Worm (Caenorhabditis elegans) whole organism, L4 larva: ENCODE measurements around the gene qns-1.

ENCODE experiments used
- F26F4.8 ChIP-seq: fragments of 200-800 bp; sonication (Bioruptor generic); conservative IDR thresholded peaks from 2 replicates; pipeline ENCODE4 v1.3.6; 2022; ENCODE audit warnings: missing genetic modification characterization, missing compliant biosample characterization
- F44E2.7 ChIP-seq: fragments of 200-800 bp; sonication (Bioruptor generic); IDR thresholded peaks from 2 replicates; pipeline ENCODE4 v2.1.2; 2022; ENCODE audit warnings: missing genetic modification characterization, missing compliant biosample characterization
- Y5F2A.4 ChIP-seq: fragments of 200-800 bp; sonication (Bioruptor generic); optimal IDR thresholded peaks from 2 replicates; lab custom pipeline; 2018; ENCODE audit warnings: mild to moderate bottlenecking, missing genetic modification characterization, missing compliant biosample characterization
- Y75B8A.6 ChIP-seq: fragments of 200-800 bp; sonication (Bioruptor generic); IDR thresholded peaks from 2 replicates; pipeline ENCODE4 v1.3.6; 2022; ENCODE audit warnings: missing genetic modification reagents, missing genetic modification characterization, missing compliant biosample characterization
- ZK337.2 ChIP-seq: fragments of 200-800 bp; sonication (Bioruptor generic); IDR thresholded peaks from 2 replicates; pipeline ENCODE4 v1.3.6; 2022; ENCODE audit warnings: missing genetic modification reagents, missing genetic modification characterization, missing compliant biosample characterization
- ZK546.5 ChIP-seq, 2 experiments: sonication (generic microtip); optimal IDR thresholded peaks; 2 replicates each; lab custom pipeline; 2017; ENCODE audit warnings: missing biosample characterization in 2 of 2, missing genetic modification characterization in 2 of 2
- arid-1 ChIP-seq: fragments of 200-800 bp; sonication (Bioruptor generic); conservative IDR thresholded peaks from 2 replicates; pipeline ENCODE4 v1.3.6; 2022; ENCODE audit warnings: missing genetic modification reagents, missing genetic modification characterization, missing compliant biosample characterization
- attf-4 ChIP-seq: sonication (generic microtip); optimal IDR thresholded peaks from 3 replicates; lab custom pipeline; 2017; ENCODE audit warnings: missing biosample characterization, missing genetic modification characterization
- ceh-32 ChIP-seq: sonication (generic microtip); optimal IDR thresholded peaks from 2 replicates; lab custom pipeline; 2016; ENCODE audit warnings: mild to moderate bottlenecking, missing genetic modification characterization, missing compliant biosample characterization; ENCODE audit not compliant: poor library complexity
- ceh-62 ChIP-seq: sonication (generic microtip); optimal IDR thresholded peaks from 2 replicates; lab custom pipeline; 2017; ENCODE audit warnings: missing biosample characterization, missing genetic modification characterization
- cey-2 ChIP-seq: sonication (generic microtip); optimal IDR thresholded peaks from 3 replicates; lab custom pipeline; 2017; ENCODE audit warnings: missing genetic modification characterization, mild to moderate bottlenecking, missing compliant biosample characterization, antibody characterized with exemption, borderline replicate concordance; ENCODE audit not compliant: insufficient read depth
- ctbp-1 ChIP-seq: fragments of 200-800 bp; sonication (Bioruptor generic); IDR thresholded peaks from 2 replicates; pipeline ENCODE4 v1.3.6; 2022; ENCODE audit warnings: missing genetic modification reagents, missing genetic modification characterization, missing compliant biosample characterization
- daf-16 ChIP-seq, 3 experiments: sonication (generic microtip); optimal IDR thresholded peaks; 2 replicates each; lab custom pipeline; 2016 to 2017; ENCODE audit warnings: missing genetic modification characterization in 3 of 3, missing genetic modification reagents in 3 of 3, mild to moderate bottlenecking in 2 of 3, missing compliant biosample characterization in 2 of 3, missing biosample characterization in 1 of 3, moderate library complexity in 1 of 3
- dmd-6 ChIP-seq: fragments of 200-800 bp; sonication (Bioruptor generic); IDR thresholded peaks from 2 replicates; pipeline ENCODE4 v1.3.6; 2022; ENCODE audit warnings: missing genetic modification reagents, missing genetic modification characterization, missing compliant biosample characterization
- dmd-8 ChIP-seq: fragments of 200-800 bp; sonication (Bioruptor generic); IDR thresholded peaks from 2 replicates; pipeline ENCODE4 v1.3.6; 2022; ENCODE audit warnings: missing genetic modification characterization, missing compliant biosample characterization
- dmd-9 ChIP-seq: fragments of 200-800 bp; sonication (Bioruptor generic); IDR thresholded peaks from 2 replicates; pipeline ENCODE4 v1.3.6; 2022; ENCODE audit warnings: missing genetic modification reagents, missing genetic modification characterization, missing compliant biosample characterization
- dpl-1 ChIP-seq: fragments of 150-350 bp; optimal IDR thresholded peaks from 2 replicates; lab custom pipeline; 2014; ENCODE audit warnings: missing biosample characterization, missing genetic modification reagents, missing genetic modification characterization
- dve-1 ChIP-seq: sonication (generic microtip); optimal IDR thresholded peaks from 2 replicates; lab custom pipeline; 2017; ENCODE audit warnings: antibody characterized with exemption, mild to moderate bottlenecking, missing genetic modification characterization, missing compliant biosample characterization; ENCODE audit not compliant: insufficient read depth
- egl-27 ChIP-seq: sonication (generic microtip); optimal IDR thresholded peaks from 3 replicates; lab custom pipeline; 2017; ENCODE audit warnings: missing biosample characterization, missing genetic modification reagents, missing genetic modification characterization
- fkh-10 ChIP-seq: fragments of 150-350 bp; optimal IDR thresholded peaks from 2 replicates; lab custom pipeline; 2014; ENCODE audit warnings: missing biosample characterization, missing genetic modification reagents, missing genetic modification characterization
- hlh-11 ChIP-seq: fragments of 200-800 bp; sonication (Bioruptor generic); optimal IDR thresholded peaks from 2 replicates; lab custom pipeline; 2018; ENCODE audit warnings: mild to moderate bottlenecking, missing genetic modification characterization, missing compliant biosample characterization
- hmg-1.1 ChIP-seq: fragments of 200-800 bp; sonication (Bioruptor generic); IDR thresholded peaks from 2 replicates; pipeline ENCODE4 v1.3.6; 2022; ENCODE audit warnings: missing genetic modification reagents, missing genetic modification characterization, missing compliant biosample characterization
- lin-1 ChIP-seq: fragments of 200-800 bp; sonication (Bioruptor generic); IDR thresholded peaks from 2 replicates; pipeline ENCODE4 v1.3.6; 2022; ENCODE audit warnings: missing genetic modification reagents, missing genetic modification characterization, missing compliant biosample characterization
- lin-15B ChIP-seq: fragments of 150-350 bp; sonication (generic microtip); optimal IDR thresholded peaks from 3 replicates; lab custom pipeline; 2014; ENCODE audit warnings: missing biosample characterization, missing genetic modification characterization
- lin-38 ChIP-seq: fragments of 200-800 bp; sonication (Bioruptor generic); IDR thresholded peaks from 2 replicates; pipeline ENCODE4 v1.3.6; 2022; ENCODE audit warnings: missing genetic modification reagents, missing genetic modification characterization, missing compliant biosample characterization
- madf-5 ChIP-seq, 2 experiments: fragments of 200-800 bp; sonication (Bioruptor generic); IDR thresholded peaks; 2 replicates each; pipeline ENCODE4 v1.3.6; 2022; ENCODE audit warnings: missing compliant biosample characterization in 2 of 2, missing genetic modification characterization in 2 of 2
- madf-9 ChIP-seq: fragments of 200-800 bp; sonication (Bioruptor generic); conservative IDR thresholded peaks from 2 replicates; pipeline ENCODE4 v1.3.6; 2022; ENCODE audit warnings: missing genetic modification reagents, missing genetic modification characterization, missing compliant biosample characterization
- mdl-1 ChIP-seq, 2 experiments: fragments of 150-350 bp in 1 of 2; sonication (generic microtip) in 1 of 2; optimal IDR thresholded peaks; 2 replicates each; lab custom pipeline; 2014 to 2017; ENCODE audit warnings: missing biosample characterization in 2 of 2, missing genetic modification characterization in 2 of 2
- mep-1 ChIP-seq: fragments of 150-350 bp; sonication (generic microtip); optimal IDR thresholded peaks from 3 replicates; lab custom pipeline; 2014; ENCODE audit warnings: missing biosample characterization, missing genetic modification characterization
- mes-2 ChIP-seq: sonication (generic microtip); optimal IDR thresholded peaks from 2 replicates; lab custom pipeline; 2016; ENCODE audit warnings: missing genotype, mild to moderate bottlenecking, missing genetic modification characterization, missing compliant biosample characterization; ENCODE audit not compliant: poor library complexity, severe bottlenecking
- mxl-3 ChIP-seq: fragments of 200-800 bp; sonication (Bioruptor generic); optimal IDR thresholded peaks from 2 replicates; lab custom pipeline; 2018; ENCODE audit warnings: mild to moderate bottlenecking, missing genetic modification characterization, missing compliant biosample characterization
- nhr-28 ChIP-seq: fragments of 150-350 bp; optimal IDR thresholded peaks from 2 replicates; lab custom pipeline; 2014; ENCODE audit warnings: missing biosample characterization, missing genetic modification characterization
- nhr-6 ChIP-seq: fragments of 150-350 bp; optimal IDR thresholded peaks from 2 replicates; lab custom pipeline; 2014; ENCODE audit warnings: missing biosample characterization, missing genetic modification characterization
- nhr-77 ChIP-seq: fragments of 150-350 bp; optimal IDR thresholded peaks from 2 replicates; lab custom pipeline; 2014; ENCODE audit warnings: missing biosample characterization, missing genetic modification characterization
- pha-4 ChIP-seq, 2 experiments: fragments of 150-350 bp in 1 of 2; fragments of 200-800 bp in 1 of 2; sonication (Bioruptor generic) in 1 of 2; IDR thresholded peaks in 1 of 2; optimal IDR thresholded peaks in 1 of 2; 2 replicates each; pipeline versions ENCODE4 v1.3.6 to Lab custom; 2014 to 2022; ENCODE audit warnings: missing genetic modification characterization in 2 of 2, missing genetic modification reagents in 2 of 2, missing biosample characterization in 1 of 2, missing compliant biosample characterization in 1 of 2
- php-3 ChIP-seq: fragments of 200-800 bp; sonication (Bioruptor generic); IDR thresholded peaks from 2 replicates; pipeline ENCODE4 v1.3.6; 2022; ENCODE audit warnings: missing genetic modification reagents, missing genetic modification characterization, missing compliant biosample characterization
- sdz-12 ChIP-seq: fragments of 200-800 bp; sonication (Bioruptor generic); optimal IDR thresholded peaks from 2 replicates; lab custom pipeline; 2018; ENCODE audit warnings: mild to moderate bottlenecking, missing genetic modification characterization, missing compliant biosample characterization
- tag-97 ChIP-seq: fragments of 200-800 bp; sonication (Bioruptor generic); IDR thresholded peaks from 2 replicates; pipeline ENCODE4 v1.3.6; 2022; ENCODE audit warnings: missing genetic modification characterization, missing compliant biosample characterization
- tra-1 ChIP-seq: fragments of 200-800 bp; sonication (Bioruptor generic); IDR thresholded peaks from 2 replicates; pipeline ENCODE4 v1.3.6; 2022; ENCODE audit warnings: missing genetic modification reagents, missing genetic modification characterization, missing compliant biosample characterization
- unc-130 ChIP-seq: sonication (generic microtip); optimal IDR thresholded peaks from 2 replicates; lab custom pipeline; 2016; ENCODE audit warnings: missing genetic modification reagents, missing genetic modification characterization, missing compliant biosample characterization
- zfp-2 ChIP-seq: sonication (generic microtip); optimal IDR thresholded peaks from 2 replicates; lab custom pipeline; 2016; ENCODE audit warnings: mild to moderate bottlenecking, missing genetic modification characterization, missing compliant biosample characterization
- ztf-7 ChIP-seq: fragments of 150-350 bp; optimal IDR thresholded peaks from 2 replicates; lab custom pipeline; 2014; ENCODE audit warnings: missing biosample characterization, missing genetic modification characterization

Gene qns-1

ce11 chrIV:10242458-10243123 is 23.5 kb upstream of the qns-1 start:
- TF ChIP-seq fkh-10: no peak
- peak; percentile 53 for TF ChIP-seq nhr-28
- TF ChIP-seq dpl-1: peak; percentile 71
- TF ChIP-seq nhr-6: peak; percentile 6
- no peak for TF ChIP-seq ctbp-1 (GFP tag; lab: Robert Waterston, UW)
- 0 out of 2 replicates have a peak, but pooled peaks have one; percentile 5 for TF ChIP-seq hmg-1.1 (GFP tag; lab: Robert Waterston, UW)
- peak; percentile 32 for TF ChIP-seq unc-130 (GFP tag; lab: Kevin White, UChicago)
- no peak for TF ChIP-seq dmd-8 (GFP tag; lab: Robert Waterston, UW)
- TF ChIP-seq mes-2 (tag; lab: Kevin White, UChicago): peak; percentile 83
- no peak for TF ChIP-seq attf-4
- no peak for TF ChIP-seq ceh-32 (tag; lab: Kevin White, UChicago)
- TF ChIP-seq madf-9 (GFP tag; lab: Robert Waterston, UW): 0 out of 2 replicates have a peak, but pooled peaks have one; percentile 21
- TF ChIP-seq, all 104 proteins: peak for 7

- TF ChIP-seq unc-130 (GFP tag; lab: Kevin White, UChicago): no peak
- no peak for TF ChIP-seq sdz-12 (GFP tag; lab: Kevin White, UChicago)
- no peak for TF ChIP-seq cey-2 (tag; lab: Kevin White, UChicago)
- no peak for TF ChIP-seq tra-1
- no peak for TF ChIP-seq hmg-1.1 (GFP tag; lab: Robert Waterston, UW)
- TF ChIP-seq F26F4.8 (GFP tag; lab: Robert Waterston, UW): no peak
- no peak for TF ChIP-seq lin-15B (tag; lab: Kevin White, UChicago)
- TF ChIP-seq lin-38 (GFP tag; lab: Robert Waterston, UW): no peak
- no peak for TF ChIP-seq fkh-10
- no peak for TF ChIP-seq mxl-3 (GFP tag; lab: Kevin White, UChicago)
Observed at ce11 chrIV:10241659-10242058, 22.6 kb upstream of the qns-1 start, which contains the start of gene lipl-7. lipl-7 (minus strand) TSS chrIV:10241823.

- peak; percentile 32 for TF ChIP-seq nhr-77
- no peak for TF ChIP-seq mdl-1 (tag; optimal IDR thresholded peaks at IDR 0.05; lab: Kevin White, UChicago)
- TF ChIP-seq nhr-28: peak; percentile 84
- peak; percentile 88 for TF ChIP-seq php-3 (GFP tag; lab: Robert Waterston, UW)
- TF ChIP-seq ZK546.5 (tag; optimal IDR thresholded peaks at IDR 0.05; lab: Kevin White, UChicago): no peak
- peak; percentile 52 for TF ChIP-seq dve-1
- TF ChIP-seq nhr-6: no peak
- no peak for TF ChIP-seq daf-16 (GFP tag; optimal IDR thresholded peaks at IDR 0.05; lab: Kevin White, UChicago)
- TF ChIP-seq daf-16 (tag; optimal IDR thresholded peaks at IDR 0.05; lab: Kevin White, UChicago): peak; percentile 79
Observed at ce11 chrIV:10239045-10239444, 19.9 kb upstream of the qns-1 start, which contains the start of gene ech-8. ech-8 (minus strand) TSS chrIV:10239176.

ce11 chrIV:10236106-10236505 is 17.0 kb upstream of the qns-1 start:
- no peak for TF ChIP-seq egl-27 (tag; lab: Kevin White, UChicago)
- no peak for TF ChIP-seq tra-1
- no peak for TF ChIP-seq madf-5 (GFP tag; IDR thresholded peaks at IDR 0.05; lab: Robert Waterston, UW)
- no peak for TF ChIP-seq Y5F2A.4 (GFP tag; lab: Kevin White, UChicago)
- no peak for TF ChIP-seq dmd-9 (GFP tag; lab: Robert Waterston, UW)
- TF ChIP-seq tag-97 (GFP tag; lab: Robert Waterston, UW): no peak
- TF ChIP-seq mes-2 (tag; lab: Kevin White, UChicago): no peak
- peak; percentile 52 for TF ChIP-seq hlh-11 (tag; lab: Kevin White, UChicago)
- no peak for TF ChIP-seq ceh-62 (tag; lab: Kevin White, UChicago)
- peak; percentile 74 for TF ChIP-seq dve-1
- TF ChIP-seq dmd-6 (GFP tag; lab: Robert Waterston, UW): peak; percentile 71
- TF ChIP-seq Y75B8A.6 (GFP tag; lab: Robert Waterston, UW): no peak
- TF ChIP-seq nhr-77: peak; percentile 52
- TF ChIP-seq ztf-7 (tag; lab: Kevin White, UChicago): no peak
- no peak for TF ChIP-seq zfp-2 (tag; lab: Kevin White, UChicago)
- TF ChIP-seq mxl-3 (GFP tag; lab: Kevin White, UChicago): no peak
- TF ChIP-seq pha-4 (GFP tag; IDR thresholded peaks at IDR 0.05; lab: Robert Waterston, UW): no peak
- TF ChIP-seq pha-4 (tag; optimal IDR thresholded peaks at IDR 0.05; lab: Kevin White, UChicago): no peak
- TF ChIP-seq F44E2.7 (GFP tag; lab: Robert Waterston, UW): no peak
- 0 out of 2 replicates have a peak, but pooled peaks have one; percentile 30 for TF ChIP-seq lin-1 (GFP tag; lab: Robert Waterston, UW)
- no peak for TF ChIP-seq arid-1 (GFP tag; lab: Robert Waterston, UW)
- no peak for TF ChIP-seq mep-1 (tag; lab: Kevin White, UChicago)
- TF ChIP-seq ZK337.2 (GFP tag; lab: Robert Waterston, UW): no peak
